Worm (Caenorhabditis elegans) whole organism, early embryonic: ENCODE data around the gene lgc-49.

ENCODE experiments used
- B0310.2 ChIP-seq: sonication (generic microtip); optimal IDR thresholded peaks from 2 replicates; lab custom pipeline; 2016; ENCODE audit warnings: mild to moderate bottlenecking, missing genetic modification characterization, missing compliant biosample characterization
- F13C5.2 ChIP-seq: sonication (generic microtip); optimal IDR thresholded peaks from 2 replicates; lab custom pipeline; 2017; ENCODE audit warnings: mild to moderate bottlenecking, missing genetic modification characterization, inconsistent platforms, missing compliant biosample characterization
- aly-1 ChIP-seq: sonication (generic microtip); optimal IDR thresholded peaks from 2 replicates; lab custom pipeline; 2016; ENCODE audit warnings: missing genetic modification characterization, missing compliant biosample characterization
- ama-1 ChIP-seq: fragments of 150-350 bp; optimal IDR thresholded peaks from 2 replicates; lab custom pipeline; 2014
- ceh-13 ChIP-seq: fragments of 200-800 bp; sonication (Bioruptor generic); optimal IDR thresholded peaks from 2 replicates; lab custom pipeline; 2018; ENCODE audit warnings: mild to moderate bottlenecking, missing genetic modification characterization, missing compliant biosample characterization
- ceh-36 ChIP-seq: sonication (generic microtip); optimal IDR thresholded peaks from 2 replicates; lab custom pipeline; 2016; ENCODE audit warnings: missing genetic modification characterization, inconsistent platforms, missing compliant biosample characterization
- ets-7 ChIP-seq: sonication (generic microtip); optimal IDR thresholded peaks from 2 replicates; lab custom pipeline; 2016; ENCODE audit warnings: missing genotype, missing genetic modification characterization, missing compliant biosample characterization
- flt-1 ChIP-seq: fragments of 200-800 bp; sonication (Bioruptor generic); IDR thresholded peaks from 2 replicates; pipeline ENCODE4 v1.3.6; 2022; ENCODE audit warnings: missing genetic modification characterization, missing compliant biosample characterization
- hmbx-1 ChIP-seq: sonication (generic microtip); optimal IDR thresholded peaks from 2 replicates; lab custom pipeline; 2016; ENCODE audit warnings: mild to moderate bottlenecking, missing genetic modification characterization, missing compliant biosample characterization
- hmg-4 ChIP-seq: fragments of 200-800 bp; sonication (Bioruptor generic); optimal IDR thresholded peaks from 2 replicates; lab custom pipeline; 2018; ENCODE audit warnings: mild to moderate bottlenecking, missing genetic modification characterization, missing compliant biosample characterization
- hnd-1 ChIP-seq: sonication (generic microtip); optimal IDR thresholded peaks from 2 replicates; lab custom pipeline; 2016; ENCODE audit warnings: missing genetic modification characterization, missing compliant biosample characterization
- pes-1 ChIP-seq: fragments of 200-800 bp; sonication (Bioruptor generic); IDR thresholded peaks from 2 replicates; pipeline ENCODE4 v1.3.6; 2022; ENCODE audit warnings: missing genetic modification reagents, missing genetic modification characterization, missing compliant biosample characterization
- scrt-1 ChIP-seq: fragments of 200-800 bp; sonication (Bioruptor generic); IDR thresholded peaks from 2 replicates; pipeline ENCODE4 v1.3.6; 2022; ENCODE audit warnings: missing genetic modification characterization, missing compliant biosample characterization
- sea-1 ChIP-seq: fragments of 200-800 bp; sonication (Bioruptor generic); conservative IDR thresholded peaks from 2 replicates; pipeline ENCODE4 v1.3.6; 2022; ENCODE audit warnings: missing genetic modification characterization, missing compliant biosample characterization
- tbx-11 ChIP-seq: fragments of 200-800 bp; sonication (Bioruptor generic); IDR thresholded peaks from 2 replicates; pipeline ENCODE4 v1.3.6; 2022; ENCODE audit warnings: missing genetic modification characterization, missing compliant biosample characterization
- tbx-37 ChIP-seq: fragments of 200-800 bp; sonication (Bioruptor generic); conservative IDR thresholded peaks from 2 replicates; pipeline ENCODE4 v1.3.6; 2022; ENCODE audit warnings: missing genetic modification reagents, missing genetic modification characterization, missing compliant biosample characterization
- tra-4 ChIP-seq: sonication (generic microtip); optimal IDR thresholded peaks from 2 replicates; lab custom pipeline; 2017; ENCODE audit warnings: missing genetic modification characterization, missing compliant biosample characterization

The lgc-49 gene

DNA sequence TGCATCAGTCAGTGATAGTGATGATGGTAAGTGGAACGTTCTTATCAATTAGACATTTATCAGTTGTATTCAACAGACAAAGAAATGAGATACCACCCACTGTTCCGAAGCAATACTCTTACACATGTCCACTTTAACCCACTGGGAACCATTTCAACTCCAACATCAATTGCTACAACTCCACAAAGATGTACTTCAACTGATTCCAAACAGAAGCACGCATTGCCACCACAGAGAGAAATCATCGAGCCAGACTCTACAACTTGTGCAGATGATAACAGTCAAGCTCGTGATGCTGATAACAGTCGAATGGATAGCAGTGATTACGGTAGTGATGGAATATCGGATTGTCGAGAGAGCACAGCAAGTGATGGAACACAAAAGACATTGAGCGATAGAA is 44.8 kb downstream of the lgc-49 start:
- TF ChIP-seq aly-1 (tag; lab: Kevin White, UChicago) (no peak), pes-1 (GFP tag; lab: Robert Waterston, UW) (no peak), sea-1 (no peak), scrt-1 (GFP tag; lab: Robert Waterston, UW) (no peak), ceh-13 (GFP tag; lab: Kevin White, UChicago) (no peak), hmbx-1 (tag; lab: Kevin White, UChicago) (no peak), F13C5.2 (tag; lab: Kevin White, UChicago) (no peak), ama-1 (no peak), flt-1 (GFP tag; lab: Robert Waterston, UW) (no peak), tbx-37 (GFP tag; lab: Robert Waterston, UW) (no peak)

DNA sequence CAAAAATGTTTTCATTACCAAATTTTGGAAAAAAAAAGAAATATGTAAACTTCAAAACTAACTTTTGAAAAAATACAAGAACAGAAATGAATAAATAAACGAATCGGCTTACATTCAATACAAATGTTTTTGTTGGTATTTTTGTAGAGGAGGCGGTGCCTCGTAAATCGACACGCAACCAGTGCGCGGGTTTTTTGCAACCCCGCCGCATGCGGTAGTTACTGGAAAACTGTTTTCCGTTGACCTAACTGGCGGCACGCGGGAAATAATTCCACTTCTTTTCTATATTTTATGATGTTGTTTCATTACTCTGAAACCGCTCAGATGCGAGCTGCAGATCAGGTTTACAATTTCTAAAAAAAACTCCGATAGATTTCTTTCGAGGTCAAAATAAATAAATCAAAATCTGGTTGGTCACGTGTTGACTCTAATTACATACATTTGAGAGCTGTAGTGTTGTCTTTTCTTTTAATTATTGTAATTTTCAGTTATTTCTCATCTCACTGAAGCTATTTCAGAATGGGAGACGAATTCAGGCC is 48.2 kb downstream of the lgc-49 start, which contains the start of the genes dvc-1 and ima-1:
Gene dvc-1, minus strand, starts transcription at position 145 of the 539 bp plus-strand sequence.
Gene ima-1, plus strand, starts transcription at position 489 of the 539 bp plus-strand sequence.
- TF ChIP-seq sea-1: peak; percentile 75
- peak; percentile 50 for TF ChIP-seq hmg-4
- TF ChIP-seq flt-1 (GFP tag; lab: Robert Waterston, UW): peak; percentile 76
- no peak for TF ChIP-seq tra-4 (tag; lab: Kevin White, UChicago)
- TF ChIP-seq B0310.2 (tag; lab: Kevin White, UChicago): no peak
- TF ChIP-seq F13C5.2 (tag; lab: Kevin White, UChicago): peak; percentile 90
- TF ChIP-seq hmbx-1 (tag; lab: Kevin White, UChicago): peak; percentile 12
- peak; percentile 69; the same call in 1 of the 2 replicates for TF ChIP-seq tbx-11 (GFP tag; lab: Robert Waterston, UW)
- no peak for TF ChIP-seq pes-1 (GFP tag; lab: Robert Waterston, UW)
- peak; percentile 43 for TF ChIP-seq hnd-1 (tag; lab: Kevin White, UChicago)
- TF ChIP-seq ceh-36: peak; percentile 69
- no peak for TF ChIP-seq aly-1 (tag; lab: Kevin White, UChicago)
- TF ChIP-seq scrt-1 (GFP tag; lab: Robert Waterston, UW): peak; percentile 55; the same call in 1 of the 2 replicates
- peak; percentile 65 for TF ChIP-seq ceh-13 (GFP tag; lab: Kevin White, UChicago)
- TF ChIP-seq ets-7 (tag; lab: Kevin White, UChicago): peak; percentile 0
- TF ChIP-seq ama-1: no peak
- peak; percentile 74 for TF ChIP-seq tbx-37 (GFP tag; lab: Robert Waterston, UW)

DNA sequence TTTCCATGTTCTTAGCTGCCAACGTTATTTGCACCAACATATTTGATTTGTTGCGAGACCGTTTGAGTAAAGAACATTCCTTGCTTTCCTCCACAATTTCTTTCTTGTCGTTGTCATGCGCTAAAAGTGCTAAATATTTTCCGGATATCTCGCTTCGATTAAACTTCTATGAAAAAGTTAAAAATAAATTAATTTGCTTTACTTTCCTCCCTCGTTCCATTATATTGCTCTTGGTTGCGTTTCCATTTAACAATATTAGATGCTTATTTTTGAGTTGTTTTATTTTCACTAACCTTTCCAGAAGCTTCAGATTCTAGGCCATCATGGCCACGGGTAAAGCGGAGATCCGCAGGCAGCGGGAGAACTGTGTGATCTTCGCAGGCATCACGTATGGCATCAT is 50.5 kb downstream of the lgc-49 start, which contains the start of gene pgap-1:
Gene pgap-1, plus strand, starts transcription at position 301 of the 400 bp plus-strand sequence.
- TF ChIP-seq sea-1 (no peak), tbx-11 (GFP tag; lab: Robert Waterston, UW) (no peak), flt-1 (GFP tag; lab: Robert Waterston, UW) (no peak), ceh-13 (GFP tag; lab: Kevin White, UChicago) (no peak), ets-7 (tag; lab: Kevin White, UChicago) (no peak), hnd-1 (tag; lab: Kevin White, UChicago) (no peak), scrt-1 (GFP tag; lab: Robert Waterston, UW) (no peak), F13C5.2 (tag; lab: Kevin White, UChicago) (no peak), ama-1 (no peak), tra-4 (tag; lab: Kevin White, UChicago) (no peak), B0310.2 (tag; lab: Kevin White, UChicago) (no peak)
